Worm (Caenorhabditis elegans): ENCODE results near the gene T03G11.9.

T03G11.9 gene

DNA sequence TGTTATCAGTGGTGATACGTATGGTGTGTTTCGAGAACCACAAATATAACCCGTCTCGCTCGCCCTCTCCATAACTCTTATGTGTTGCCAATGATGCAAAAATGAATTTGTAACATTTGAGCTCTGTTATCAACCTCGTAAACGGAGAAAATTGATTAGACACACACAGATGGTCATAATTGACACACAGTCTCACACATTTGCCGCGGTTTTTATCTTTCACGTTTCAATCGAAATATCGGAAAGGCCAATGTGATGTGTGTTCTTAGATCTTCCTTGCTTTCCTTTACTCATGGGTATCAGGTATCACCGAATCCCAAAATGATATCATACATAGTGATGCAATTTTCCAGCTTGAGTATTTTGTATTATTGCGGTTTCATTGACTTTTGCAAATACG is 29.5 kb downstream of the T03G11.9 start (continued):
- TF ChIP-seq ceh-20 (GFP tag; IDR thresholded peaks at IDR 0.05) (no peak), nhr-42 (GFP tag; IDR thresholded peaks at IDR 0.05) (no peak), ceh-82 (tag; optimal IDR thresholded peaks at IDR 0.05) (no peak)

DNA sequence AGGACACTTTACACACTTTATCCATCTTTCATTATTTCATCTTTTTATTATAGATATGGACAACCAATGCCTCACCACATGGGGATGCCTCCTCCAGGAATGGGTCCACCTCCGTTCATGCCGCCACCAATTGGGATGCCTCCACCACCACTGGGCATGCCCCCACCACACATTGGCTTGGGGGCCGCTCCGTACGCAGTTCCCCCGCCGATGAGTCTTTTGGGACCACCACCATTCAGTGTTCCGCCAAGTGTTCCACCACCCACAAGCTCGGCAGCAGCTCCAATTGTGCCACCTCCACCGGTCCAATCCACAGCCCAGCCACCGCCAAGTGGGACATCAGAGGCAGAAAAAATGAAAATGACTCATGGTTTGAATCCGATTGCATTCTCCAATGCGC is 30.8 kb downstream of the T03G11.9 start:
- TF ChIP-seq egl-43 (GFP tag; IDR thresholded peaks at IDR 0.05) (0 out of 2 replicates have a peak, but pooled peaks have one; percentile 18), D1046.2 (GFP tag; IDR thresholded peaks at IDR 0.05) (0 out of 2 replicates have a peak, but pooled peaks have one; percentile 22), nhr-111 (GFP tag; optimal IDR thresholded peaks at IDR 0.05) (no peak), set-16 (GFP tag; IDR thresholded peaks at IDR 0.05) (peak; percentile 90), T26A8.4 (GFP tag; IDR thresholded peaks at IDR 0.05) (no peak), lin-38 (GFP tag; IDR thresholded peaks at IDR 0.05) (no peak), snpc-1.2 (GFP tag; IDR thresholded peaks at IDR 0.05) (0 out of 2 replicates have a peak, but pooled peaks have one; percentile 15), unc-62 (GFP tag; optimal IDR thresholded peaks at IDR 0.05 in 1 of 2) (peak in 1 of 2 experiments; percentile 80), unc-62 (tag; optimal IDR thresholded peaks at IDR 0.05) (no peak)

DNA sequence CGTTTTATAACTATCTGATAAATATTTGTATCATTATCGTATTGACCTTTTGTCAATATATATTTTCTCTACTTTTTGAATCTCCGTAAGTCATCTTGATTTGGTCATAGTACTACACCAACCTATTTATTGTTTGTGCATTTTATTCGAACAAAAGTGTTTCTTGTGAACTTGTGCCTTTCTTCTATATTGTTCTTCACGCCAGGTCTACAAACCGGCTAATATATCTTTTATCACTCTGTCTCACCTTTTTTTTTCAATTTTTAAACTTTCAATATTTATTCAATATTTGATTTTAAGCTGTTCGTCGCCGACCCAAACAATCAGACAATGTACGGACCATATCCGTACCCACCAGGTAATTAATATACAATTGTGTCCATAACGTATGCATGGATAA is 32.0 kb downstream of the T03G11.9 start, which contains the start of gene hrpa-2:
Gene hrpa-2 (plus strand): TSS at position 301 of the 400 bp plus-strand sequence.
- no peak for TF ChIP-seq ztf-11 (tag; optimal IDR thresholded peaks at IDR 0.05)
- no peak for TF ChIP-seq nhr-76 (tag; optimal IDR thresholded peaks at IDR 0.05)
- no peak for TF ChIP-seq mdt-29 (GFP tag; IDR thresholded peaks at IDR 0.05)
- TF ChIP-seq ceh-82 (tag; optimal IDR thresholded peaks at IDR 0.05), result no peak
- TF ChIP-seq mes-2 (tag; optimal IDR thresholded peaks at IDR 0.05; ENCODE audit: poor library complexity, severe bottlenecking), result no peak
- no peak for TF ChIP-seq ceh-28 (tag; optimal IDR thresholded peaks at IDR 0.05)
- TF ChIP-seq F44E2.7 (GFP tag; IDR thresholded peaks at IDR 0.05), result no peak
- TF ChIP-seq nhr-77 (tag; optimal IDR thresholded peaks at IDR 0.05), result no peak
- no peak for TF ChIP-seq spr-1 (tag; optimal IDR thresholded peaks at IDR 0.05)
- TF ChIP-seq nhr-41 (GFP tag; IDR thresholded peaks at IDR 0.05), result no peak
- TF ChIP-seq daf-8 (GFP tag; IDR thresholded peaks at IDR 0.05), result no peak
- no peak for TF ChIP-seq nhr-42 (GFP tag; IDR thresholded peaks at IDR 0.05)
- no peak for TF ChIP-seq rbr-2 (tag; optimal IDR thresholded peaks at IDR 0.05)
- no peak for TF ChIP-seq hlh-11 (tag; optimal IDR thresholded peaks at IDR 0.05)
- no peak for TF ChIP-seq fos-1 (tag; optimal IDR thresholded peaks at IDR 0.05)

DNA sequence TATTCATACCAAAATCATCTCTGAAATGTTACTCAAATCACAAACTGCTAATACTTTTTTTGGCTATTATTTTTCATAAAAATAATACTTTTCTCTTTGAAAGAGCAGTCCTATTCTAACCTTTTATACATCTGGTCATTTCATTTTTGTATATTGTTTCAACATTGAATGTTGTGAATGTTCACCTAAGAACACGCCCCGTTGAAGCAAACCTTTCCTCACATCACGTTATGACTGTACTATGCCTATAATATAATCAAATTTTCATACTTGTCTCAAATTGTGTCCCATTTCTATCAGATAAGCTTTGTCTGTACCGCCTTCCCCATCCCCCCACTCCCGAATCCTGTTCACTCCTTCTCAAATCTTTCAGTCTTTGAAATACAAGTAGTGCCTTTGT is 34.3 kb downstream of the T03G11.9 start:
- TF ChIP-seq unc-130 (GFP tag; optimal IDR thresholded peaks at IDR 0.05) (no peak), aha-1 (tag) (peak; percentile 95), lin-15B (tag; optimal IDR thresholded peaks at IDR 0.05) (no peak), aly-2 (tag; optimal IDR thresholded peaks at IDR 0.05) (no peak), ceh-82 (tag; optimal IDR thresholded peaks at IDR 0.05) (no peak), ama-1 (optimal IDR thresholded peaks at IDR 0.05) (no peak)

DNA sequence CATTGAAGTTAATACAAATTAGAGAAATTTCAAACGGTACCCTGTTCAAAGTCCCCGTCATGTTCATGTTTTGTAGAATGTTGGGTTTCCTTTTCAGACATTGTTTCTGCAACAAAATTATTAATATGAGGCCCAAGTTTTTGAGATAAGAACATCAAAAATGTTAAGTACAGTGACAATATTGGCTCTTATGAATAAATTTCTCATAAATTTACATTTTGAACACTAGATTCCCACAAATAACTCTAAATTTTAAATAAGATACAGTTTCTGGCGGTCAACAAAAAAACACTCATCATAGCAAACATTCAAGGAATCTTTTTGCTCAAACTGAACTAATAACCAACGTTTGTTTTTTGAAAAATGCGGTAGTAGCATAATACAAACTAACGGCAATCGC is 42.2 kb downstream of the T03G11.9 start, which contains the start of gene H28G03.3:
Gene H28G03.3 (minus strand): TSS at position 101 of the 400 bp plus-strand sequence.
- TF ChIP-seq lin-38 (GFP tag; IDR thresholded peaks at IDR 0.05) (no peak), Y48G9A.11 (GFP tag; IDR thresholded peaks at IDR 0.05) (no peak), F37D6.2 (tag; optimal IDR thresholded peaks at IDR 0.05) (no peak), unc-62 (GFP tag; optimal IDR thresholded peaks at IDR 0.05 in 1 of 2) (peak in 1 of 2 experiments; percentile 11), unc-62 (tag; optimal IDR thresholded peaks at IDR 0.05) (no peak), nhr-76 (tag; optimal IDR thresholded peaks at IDR 0.05) (no peak)
